Worm (Caenorhabditis elegans) whole organism, L2 larva: ENCODE data around the gene rev-3.

Experiments
- C34F6.9 ChIP-seq: fragments of 150-350 bp; optimal IDR thresholded peaks from 2 replicates; lab custom pipeline; 2014; ENCODE audit warnings: missing biosample characterization, missing genetic modification characterization
- F13H6.1 ChIP-seq: sonication (generic microtip); optimal IDR thresholded peaks from 2 replicates; lab custom pipeline; 2016; ENCODE audit warnings: missing genetic modification characterization, missing compliant biosample characterization
- R02D3.7 ChIP-seq: fragments of 150-350 bp; optimal IDR thresholded peaks from 2 replicates; lab custom pipeline; 2014; ENCODE audit warnings: missing biosample characterization, missing genetic modification characterization
- Y55F3AM.14 ChIP-seq: fragments of 200-800 bp; sonication (Bioruptor generic); optimal IDR thresholded peaks from 2 replicates; lab custom pipeline; 2018; ENCODE audit warnings: mild to moderate bottlenecking, missing genetic modification characterization, missing compliant biosample characterization
- ZK546.5 ChIP-seq: sonication (generic microtip); optimal IDR thresholded peaks from 2 replicates; lab custom pipeline; 2017; ENCODE audit warnings: missing biosample characterization, missing genetic modification characterization
- alr-1 ChIP-seq: fragments of 150-350 bp; optimal IDR thresholded peaks from 2 replicates; lab custom pipeline; 2014; ENCODE audit warnings: missing biosample characterization, missing genetic modification characterization
- aly-2 ChIP-seq: fragments of 150-350 bp; optimal IDR thresholded peaks from 2 replicates; lab custom pipeline; 2014; ENCODE audit warnings: missing biosample characterization, missing genetic modification characterization
- ama-1 ChIP-seq: fragments of 150-350 bp; optimal IDR thresholded peaks from 2 replicates; lab custom pipeline; 2018; ENCODE audit warnings: inconsistent platforms
- blmp-1 ChIP-seq: sonication (generic microtip); optimal IDR thresholded peaks from 2 replicates; lab custom pipeline; 2017; ENCODE audit warnings: missing genetic modification characterization, mild to moderate bottlenecking, missing compliant biosample characterization, antibody characterized with exemption, moderate library complexity; ENCODE audit not compliant: insufficient read depth
- ceh-16 ChIP-seq: fragments of 150-350 bp; optimal IDR thresholded peaks from 2 replicates; lab custom pipeline; 2014; ENCODE audit warnings: missing biosample characterization, missing genetic modification characterization
- ceh-82 ChIP-seq: fragments of 150-350 bp; optimal IDR thresholded peaks from 2 replicates; lab custom pipeline; 2014; ENCODE audit warnings: missing biosample characterization, missing genetic modification characterization
- crh-2 ChIP-seq: sonication (generic microtip); optimal IDR thresholded peaks from 2 replicates; lab custom pipeline; 2017; ENCODE audit warnings: missing biosample characterization, missing genetic modification characterization
- dmd-4 ChIP-seq: sonication (generic microtip); optimal IDR thresholded peaks from 2 replicates; lab custom pipeline; 2017; ENCODE audit warnings: missing biosample characterization, missing genetic modification characterization
- egl-27 ChIP-seq: sonication (generic microtip); optimal IDR thresholded peaks from 3 replicates; lab custom pipeline; 2017; ENCODE audit warnings: missing biosample characterization, missing genetic modification reagents, missing genetic modification characterization
- elt-1 ChIP-seq: fragments of 150-350 bp; optimal IDR thresholded peaks from 2 replicates; lab custom pipeline; 2014; ENCODE audit warnings: missing biosample characterization, missing genetic modification characterization
- elt-3 ChIP-seq: sonication (generic microtip); optimal IDR thresholded peaks from 2 replicates; lab custom pipeline; 2017; ENCODE audit warnings: missing biosample characterization, missing genetic modification characterization
- fos-1 ChIP-seq: fragments of 150-350 bp; optimal IDR thresholded peaks from 2 replicates; lab custom pipeline; 2014; ENCODE audit warnings: missing biosample characterization, missing genetic modification characterization
- gmeb-1 ChIP-seq: fragments of 150-350 bp; optimal IDR thresholded peaks from 2 replicates; lab custom pipeline; 2014; ENCODE audit warnings: missing biosample characterization, missing genetic modification characterization
- lin-11 ChIP-seq: fragments of 150-350 bp; sonication (generic microtip); optimal IDR thresholded peaks from 2 replicates; lab custom pipeline; 2014; ENCODE audit warnings: missing biosample characterization, missing genetic modification characterization, inconsistent platforms, mixed read lengths
- lin-13 ChIP-seq: fragments of 150-350 bp; optimal IDR thresholded peaks from 2 replicates; lab custom pipeline; 2014; ENCODE audit warnings: missing biosample characterization, missing genetic modification reagents, missing genetic modification characterization
- lin-39 ChIP-seq: fragments of 150-350 bp; optimal IDR thresholded peaks from 2 replicates; lab custom pipeline; 2014; ENCODE audit warnings: missing biosample characterization, missing genetic modification reagents, missing genetic modification characterization
- lsy-2 ChIP-seq, 2 experiments: fragments of 150-350 bp in 1 of 2; sonication (generic microtip) in 1 of 2; optimal IDR thresholded peaks; 2 replicates each; lab custom pipeline; 2014 to 2017; ENCODE audit warnings: missing biosample characterization in 2 of 2, missing genetic modification characterization in 2 of 2
- mab-5 ChIP-seq: fragments of 150-350 bp; optimal IDR thresholded peaks from 2 replicates; lab custom pipeline; 2014; ENCODE audit warnings: missing biosample characterization, missing genetic modification characterization
- mbf-1 ChIP-seq: sonication (generic microtip); optimal IDR thresholded peaks from 2 replicates; lab custom pipeline; 2017; ENCODE audit warnings: missing biosample characterization, missing genetic modification characterization
- mdl-1 ChIP-seq, 2 experiments: fragments of 150-350 bp in 1 of 2; sonication (generic microtip) in 1 of 2; optimal IDR thresholded peaks; 2 replicates each; lab custom pipeline; 2017; ENCODE audit warnings: missing biosample characterization in 2 of 2, missing genetic modification characterization in 2 of 2
- nhr-10 ChIP-seq: sonication (generic microtip); optimal IDR thresholded peaks from 2 replicates; lab custom pipeline; 2017; ENCODE audit warnings: missing biosample characterization, missing genetic modification characterization
- nhr-12 ChIP-seq: fragments of 150-350 bp; optimal IDR thresholded peaks from 2 replicates; lab custom pipeline; 2014; ENCODE audit warnings: missing biosample characterization, missing genetic modification characterization
- nhr-129 ChIP-seq: fragments of 150-350 bp; optimal IDR thresholded peaks from 2 replicates; lab custom pipeline; 2014; ENCODE audit warnings: missing biosample characterization, missing genetic modification characterization
- nhr-21 ChIP-seq: fragments of 150-350 bp; optimal IDR thresholded peaks from 2 replicates; lab custom pipeline; 2014; ENCODE audit warnings: missing biosample characterization, missing genetic modification characterization
- nhr-23 ChIP-seq: fragments of 150-350 bp; optimal IDR thresholded peaks from 2 replicates; lab custom pipeline; 2014; ENCODE audit warnings: missing biosample characterization, missing genetic modification reagents, missing genetic modification characterization
- nhr-237 ChIP-seq: fragments of 150-350 bp; optimal IDR thresholded peaks from 2 replicates; lab custom pipeline; 2014; ENCODE audit warnings: missing biosample characterization, missing genetic modification characterization
- nhr-25 ChIP-seq: fragments of 150-350 bp; sonication (generic microtip); optimal IDR thresholded peaks from 3 replicates; lab custom pipeline; 2014; ENCODE audit warnings: missing biosample characterization, missing genetic modification characterization
- nhr-6 ChIP-seq: fragments of 150-350 bp; optimal IDR thresholded peaks from 2 replicates; lab custom pipeline; 2014; ENCODE audit warnings: missing biosample characterization, missing genetic modification characterization
- peb-1 ChIP-seq: fragments of 150-350 bp; optimal IDR thresholded peaks from 2 replicates; lab custom pipeline; 2014; ENCODE audit warnings: missing biosample characterization, missing genetic modification characterization
- sem-4 ChIP-seq: fragments of 150-350 bp; optimal IDR thresholded peaks from 2 replicates; lab custom pipeline; 2014; ENCODE audit warnings: missing biosample characterization, missing genetic modification reagents, missing genetic modification characterization
- skn-1 ChIP-seq: sonication (generic microtip); optimal IDR thresholded peaks from 2 replicates; lab custom pipeline; 2017; ENCODE audit warnings: missing biosample characterization, missing genetic modification characterization
- sma-3 ChIP-seq: sonication (generic microtip); optimal IDR thresholded peaks from 2 replicates; lab custom pipeline; 2016; ENCODE audit warnings: missing genetic modification reagents, missing genetic modification characterization, missing compliant biosample characterization
- sma-9 ChIP-seq, 2 experiments: fragments of 150-350 bp in 1 of 2; sonication (generic microtip) in 1 of 2; optimal IDR thresholded peaks; 2 replicates each; lab custom pipeline; 2014 to 2016; ENCODE audit warnings: missing genetic modification characterization in 2 of 2, mild to moderate bottlenecking in 1 of 2, missing biosample characterization in 1 of 2, missing compliant biosample characterization in 1 of 2, missing genetic modification reagents in 1 of 2, moderate library complexity in 1 of 2
- snpc-4 ChIP-seq: fragments of 150-350 bp; optimal IDR thresholded peaks from 2 replicates; lab custom pipeline; 2014; ENCODE audit warnings: missing biosample characterization, missing genetic modification characterization
- unc-39 ChIP-seq: fragments of 150-350 bp; optimal IDR thresholded peaks from 2 replicates; lab custom pipeline; 2014; ENCODE audit warnings: missing biosample characterization, missing genetic modification characterization
- unc-55 ChIP-seq: fragments of 150-350 bp; sonication (generic microtip); optimal IDR thresholded peaks from 3 replicates; lab custom pipeline; 2014; ENCODE audit warnings: missing biosample characterization, missing genetic modification reagents, missing genetic modification characterization
- unc-62 ChIP-seq: fragments of 150-350 bp; optimal IDR thresholded peaks from 2 replicates; lab custom pipeline; 2014; ENCODE audit warnings: missing biosample characterization, missing genetic modification reagents, missing genetic modification characterization
- zag-1 ChIP-seq: fragments of 150-350 bp; optimal IDR thresholded peaks from 2 replicates; lab custom pipeline; 2014; ENCODE audit warnings: missing biosample characterization, missing genetic modification characterization
- ztf-1 ChIP-seq: fragments of 200-800 bp; sonication (Bioruptor generic); conservative IDR thresholded peaks from 2 replicates; pipeline ENCODE4 v1.3.6; 2022; ENCODE audit warnings: missing genetic modification characterization, missing compliant biosample characterization
- ztf-11 ChIP-seq: sonication (generic microtip); optimal IDR thresholded peaks from 2 replicates; lab custom pipeline; 2017; ENCODE audit warnings: missing biosample characterization, missing genetic modification characterization
- ztf-4 ChIP-seq: fragments of 150-350 bp; optimal IDR thresholded peaks from 2 replicates; lab custom pipeline; 2014; ENCODE audit warnings: missing biosample characterization, missing genetic modification characterization

Gene rev-3

DNA sequence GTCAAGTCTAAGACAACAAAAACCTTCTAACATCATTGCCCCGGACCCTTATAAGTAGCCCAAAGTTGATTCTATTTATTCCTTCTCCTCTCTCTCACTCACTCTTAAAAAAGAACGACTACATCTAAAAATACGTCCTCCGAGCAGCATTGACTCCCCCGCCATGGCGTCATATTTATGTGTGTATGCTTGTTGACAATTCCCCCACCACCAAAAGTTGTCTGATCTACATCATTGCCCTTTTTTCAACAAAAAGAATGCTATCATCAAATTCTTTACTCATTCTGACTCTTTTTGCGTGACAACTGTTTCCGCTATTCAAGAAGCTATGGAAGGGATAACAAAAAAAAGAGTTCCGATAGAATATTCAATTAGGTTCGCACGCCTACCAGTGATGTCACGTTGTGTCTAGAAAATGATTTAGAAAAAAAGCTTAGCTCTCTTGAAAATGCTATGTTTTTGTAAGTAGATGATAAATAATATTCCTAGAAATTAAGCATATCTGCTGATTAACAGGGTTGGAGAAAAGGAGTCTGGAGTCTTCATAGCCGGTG, 32.9 kb downstream of the rev-3 start:
- TF ChIP-seq unc-55 (GFP tag; lab: Kevin White, UChicago) (peak; percentile 29), ceh-82 (tag; lab: Kevin White, UChicago) (no peak), zag-1 (tag; lab: Kevin White, UChicago) (peak; percentile 5), C34F6.9 (tag; lab: Kevin White, UChicago) (peak; percentile 19), nhr-21 (tag; lab: Kevin White, UChicago) (no peak), gmeb-1 (tag; lab: Kevin White, UChicago) (no peak), alr-1 (tag; lab: Kevin White, UChicago) (no peak), ama-1 (lab: Kevin White, UChicago) (no peak), nhr-237 (tag; lab: Kevin White, UChicago) (no peak), nhr-10 (no peak), dmd-4 (tag; lab: Kevin White, UChicago) (no peak), blmp-1 (tag; lab: Kevin White, UChicago) (no peak), lsy-2 (tag; optimal IDR thresholded peaks at IDR 0.05; lab: Kevin White, UChicago) (peak in 1 of 2 experiments; percentile 33), lin-13 (GFP tag; lab: Kevin White, UChicago) (no peak), egl-27 (no peak), crh-2 (tag; lab: Kevin White, UChicago) (no peak), elt-1 (tag; lab: Kevin White, UChicago) (no peak), nhr-23 (tag; lab: Kevin White, UChicago) (no peak), unc-39 (tag; lab: Kevin White, UChicago) (no peak), ceh-16 (no peak), sma-9 (GFP tag; optimal IDR thresholded peaks at IDR 0.05; lab: Kevin White, UChicago) (peak; percentile 43), sma-9 (tag; optimal IDR thresholded peaks at IDR 0.05; lab: Kevin White, UChicago) (no peak), ztf-11 (tag; lab: Kevin White, UChicago) (no peak), aly-2 (tag; lab: Kevin White, UChicago) (no peak), peb-1 (tag; lab: Kevin White, UChicago) (no peak), mab-5 (tag; lab: Kevin White, UChicago) (no peak), snpc-4 (tag; lab: Kevin White, UChicago) (no peak), nhr-25 (tag; lab: Kevin White, UChicago) (no peak), mdl-1 (tag; optimal IDR thresholded peaks at IDR 0.05; lab: Kevin White, UChicago) (peak in 1 of 2 experiments; percentile 30)

DNA sequence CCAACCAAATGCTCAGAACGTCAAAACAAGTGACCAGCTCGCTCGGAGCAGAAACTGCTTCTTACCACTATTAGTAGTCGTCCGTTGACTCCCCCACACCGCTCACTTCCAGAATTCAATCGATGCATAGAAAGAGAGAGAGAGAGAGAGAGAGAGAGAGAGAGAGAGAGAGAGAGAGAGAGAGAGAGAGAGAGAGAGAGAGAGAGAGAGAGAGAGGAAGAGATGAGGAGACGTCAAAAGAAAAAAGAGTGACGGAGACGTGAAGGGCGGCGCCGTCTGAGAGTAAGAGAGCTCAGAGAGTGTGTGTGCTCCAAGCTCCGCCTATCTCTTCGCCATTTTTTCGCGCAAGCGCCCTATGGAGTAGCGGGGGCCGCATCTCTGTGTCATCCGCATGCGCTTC, 35.2 kb downstream of the rev-3 start, which contains the start of gene ida-1:
Gene ida-1 (plus strand): TSS at position 336 of the 400 bp plus-strand sequence.
- TF ChIP-seq ceh-16 (no peak), gmeb-1 (tag; lab: Kevin White, UChicago) (no peak), nhr-23 (tag; lab: Kevin White, UChicago) (no peak), ztf-11 (tag; lab: Kevin White, UChicago) (no peak), blmp-1 (tag; lab: Kevin White, UChicago) (no peak), Y55F3AM.14 (GFP tag; lab: Kevin White, UChicago) (no peak), elt-3 (tag; lab: Kevin White, UChicago) (no peak), peb-1 (tag; lab: Kevin White, UChicago) (no peak), nhr-129 (tag; lab: Kevin White, UChicago) (peak; percentile 37), R02D3.7 (no peak), nhr-237 (tag; lab: Kevin White, UChicago) (no peak), ztf-4 (no peak), nhr-10 (no peak), mbf-1 (tag; lab: Kevin White, UChicago) (no peak), lsy-2 (tag; optimal IDR thresholded peaks at IDR 0.05; lab: Kevin White, UChicago) (peak; percentile 6 to 64), unc-62 (no peak), mab-5 (tag; lab: Kevin White, UChicago) (peak; percentile 8), ama-1 (lab: Kevin White, UChicago) (no peak), ceh-82 (tag; lab: Kevin White, UChicago) (no peak), skn-1 (no peak), fos-1 (tag; lab: Kevin White, UChicago) (no peak), elt-1 (tag; lab: Kevin White, UChicago) (no peak), lin-11 (tag; lab: Kevin White, UChicago) (peak; percentile 8), unc-39 (tag; lab: Kevin White, UChicago) (no peak), zag-1 (tag; lab: Kevin White, UChicago) (peak; percentile 47), C34F6.9 (tag; lab: Kevin White, UChicago) (peak; percentile 76), unc-55 (GFP tag; lab: Kevin White, UChicago) (peak; percentile 91), lin-13 (GFP tag; lab: Kevin White, UChicago) (no peak), alr-1 (tag; lab: Kevin White, UChicago) (no peak), egl-27 (peak; percentile 14), F13H6.1 (tag; lab: Kevin White, UChicago) (no peak), mdl-1 (tag; optimal IDR thresholded peaks at IDR 0.05; lab: Kevin White, UChicago) (no peak), sma-3 (GFP tag; lab: Kevin White, UChicago) (no peak), nhr-21 (tag; lab: Kevin White, UChicago) (peak; percentile 18), crh-2 (tag; lab: Kevin White, UChicago) (peak; percentile 32), sem-4 (no peak), nhr-25 (tag; lab: Kevin White, UChicago) (no peak), nhr-12 (tag; lab: Kevin White, UChicago) (no peak), lin-39 (tag; lab: Kevin White, UChicago) (no peak), ZK546.5 (no peak), ztf-1 (GFP tag; lab: Robert Waterston, UW) (no peak), sma-9 (GFP tag; optimal IDR thresholded peaks at IDR 0.05; lab: Kevin White, UChicago) (no peak), sma-9 (tag; optimal IDR thresholded peaks at IDR 0.05; lab: Kevin White, UChicago) (no peak), nhr-6 (tag; lab: Kevin White, UChicago) (no peak), aly-2 (tag; lab: Kevin White, UChicago) (no peak), snpc-4 (tag; lab: Kevin White, UChicago) (no peak), dmd-4 (tag; lab: Kevin White, UChicago) (no peak)
